Worm (Caenorhabditis elegans) whole organism, L1 larva: ENCODE results near the gene aakb-1.

Experiments
- C16A3.4 ChIP-seq: fragments of 150-350 bp; optimal IDR thresholded peaks from 2 replicates; lab custom pipeline; 2014; ENCODE audit warnings: missing biosample characterization, missing genetic modification characterization
- F16B12.6 ChIP-seq: fragments of 150-350 bp; optimal IDR thresholded peaks from 2 replicates; lab custom pipeline; 2014; ENCODE audit warnings: missing biosample characterization, missing genetic modification characterization
- aha-1 ChIP-seq: fragments of 150-350 bp; optimal IDR thresholded peaks from 2 replicates; lab custom pipeline; 2014; ENCODE audit warnings: missing biosample characterization, missing genetic modification characterization
- alr-1 ChIP-seq: fragments of 200-800 bp; sonication (Bioruptor generic); optimal IDR thresholded peaks from 2 replicates; lab custom pipeline; 2018; ENCODE audit warnings: borderline replicate concordance, mild to moderate bottlenecking, missing genetic modification characterization, missing compliant biosample characterization
- aly-2 ChIP-seq: fragments of 150-350 bp; optimal IDR thresholded peaks from 2 replicates; lab custom pipeline; 2014; ENCODE audit warnings: missing biosample characterization, missing genetic modification characterization
- blmp-1 ChIP-seq: fragments of 150-350 bp; optimal IDR thresholded peaks from 2 replicates; lab custom pipeline; 2014; ENCODE audit warnings: missing biosample characterization, missing genetic modification characterization
- ceh-8 ChIP-seq: fragments of 200-800 bp; sonication (Bioruptor generic); optimal IDR thresholded peaks from 2 replicates; lab custom pipeline; 2018; ENCODE audit warnings: mild to moderate bottlenecking, missing genetic modification characterization, moderate library complexity, missing compliant biosample characterization
- ceh-82 ChIP-seq, 3 experiments: fragments of 150-350 bp in 1 of 3; sonication (generic microtip) in 2 of 3; optimal IDR thresholded peaks; 2 replicates each; lab custom pipeline; 2014 to 2017; ENCODE audit warnings: missing biosample characterization in 3 of 3, missing genetic modification characterization in 3 of 3
- ceh-88 ChIP-seq: fragments of 200-800 bp; sonication (Bioruptor generic); IDR thresholded peaks from 2 replicates; pipeline ENCODE4 v1.3.6; 2022; ENCODE audit warnings: missing genetic modification characterization, missing compliant biosample characterization
- ces-1 ChIP-seq: fragments of 150-350 bp; optimal IDR thresholded peaks from 2 replicates; lab custom pipeline; 2014; ENCODE audit warnings: missing biosample characterization, missing genetic modification reagents, missing genetic modification characterization
- dsc-1 ChIP-seq: sonication (generic microtip); optimal IDR thresholded peaks from 2 replicates; lab custom pipeline; 2016; ENCODE audit warnings: mild to moderate bottlenecking, missing genetic modification characterization, missing compliant biosample characterization
- efl-1 ChIP-seq, 4 experiments: fragments of 150-350 bp; optimal IDR thresholded peaks in 3 of 4; peaks in 1 of 4; 1 replicate in 1 of 4; 2 replicates in 3 of 4; lab custom pipeline; 2014; ENCODE audit warnings: missing biosample characterization in 2 of 4, missing genetic modification characterization in 2 of 4, missing genetic modification reagents in 2 of 4
- efl-3 ChIP-seq: fragments of 200-800 bp; sonication (Bioruptor generic); optimal IDR thresholded peaks from 2 replicates; lab custom pipeline; 2018; ENCODE audit warnings: mild to moderate bottlenecking, missing genetic modification characterization, missing compliant biosample characterization
- egl-13 ChIP-seq: sonication (generic microtip); optimal IDR thresholded peaks from 2 replicates; lab custom pipeline; 2016; ENCODE audit warnings: missing genotype, missing genetic modification reagents, missing genetic modification characterization, missing compliant biosample characterization
- egl-27 ChIP-seq, 2 experiments: fragments of 150-350 bp in 1 of 2; sonication (generic microtip); optimal IDR thresholded peaks; 3 replicates each; lab custom pipeline; 2017 to 2018; ENCODE audit warnings: missing biosample characterization in 2 of 2, missing genetic modification characterization in 2 of 2, missing genetic modification reagents in 2 of 2
- elt-2 ChIP-seq: sonication (generic microtip); optimal IDR thresholded peaks from 2 replicates; lab custom pipeline; 2016; ENCODE audit warnings: missing genetic modification characterization, mild to moderate bottlenecking, inconsistent platforms, missing compliant biosample characterization, missing genetic modification reagents
- elt-3 ChIP-seq, 6 experiments: fragments of 150-350 bp in 1 of 6; sonication (generic microtip); optimal IDR thresholded peaks; 2 replicates each; lab custom pipeline; 2017 to 2018; ENCODE audit warnings: missing biosample characterization in 6 of 6, missing genetic modification characterization in 6 of 6, inconsistent platforms in 1 of 6
- fkh-10 ChIP-seq: sonication (generic microtip); optimal IDR thresholded peaks from 2 replicates; lab custom pipeline; 2017; ENCODE audit warnings: missing biosample characterization, missing genetic modification reagents, missing genetic modification characterization
- fkh-8 ChIP-seq: sonication (generic microtip); optimal IDR thresholded peaks from 2 replicates; lab custom pipeline; 2016; ENCODE audit warnings: mild to moderate bottlenecking, missing genetic modification characterization, missing compliant biosample characterization
- fos-1 ChIP-seq: fragments of 150-350 bp; optimal IDR thresholded peaks from 2 replicates; lab custom pipeline; 2014; ENCODE audit warnings: missing biosample characterization, missing genetic modification characterization
- hlh-17 ChIP-seq: fragments of 200-800 bp; sonication (Bioruptor generic); optimal IDR thresholded peaks from 2 replicates; lab custom pipeline; 2018; ENCODE audit warnings: missing genetic modification characterization, mild to moderate bottlenecking, missing compliant biosample characterization, moderate library complexity, borderline replicate concordance
- hlh-4 ChIP-seq: sonication (generic microtip); optimal IDR thresholded peaks from 2 replicates; lab custom pipeline; 2016; ENCODE audit warnings: mild to moderate bottlenecking, missing genetic modification characterization, missing compliant biosample characterization
- hpl-2 ChIP-seq: fragments of 150-350 bp; optimal IDR thresholded peaks from 2 replicates; lab custom pipeline; 2014; ENCODE audit warnings: missing biosample characterization, missing genetic modification reagents, missing genetic modification characterization
- irx-1 ChIP-seq: sonication (generic microtip); optimal IDR thresholded peaks from 2 replicates; lab custom pipeline; 2016; ENCODE audit warnings: missing genetic modification characterization, missing compliant biosample characterization
- lin-14 ChIP-seq: fragments of 200-800 bp; sonication (Bioruptor generic); optimal IDR thresholded peaks from 2 replicates; lab custom pipeline; 2018; ENCODE audit warnings: mild to moderate bottlenecking, missing genetic modification characterization, moderate library complexity, missing compliant biosample characterization
- lin-35 ChIP-seq, 2 experiments: fragments of 150-350 bp; optimal IDR thresholded peaks; 2 replicates each; lab custom pipeline; 2014; ENCODE audit warnings: missing biosample characterization in 2 of 2, missing genetic modification characterization in 2 of 2, missing genetic modification reagents in 2 of 2
- lin-39 ChIP-seq: fragments of 150-350 bp; optimal IDR thresholded peaks from 2 replicates; lab custom pipeline; 2014; ENCODE audit warnings: missing biosample characterization, missing genetic modification reagents, missing genetic modification characterization
- mab-9 ChIP-seq: fragments of 200-800 bp; sonication (Bioruptor generic); IDR thresholded peaks from 2 replicates; pipeline ENCODE4 v1.3.6; 2022; ENCODE audit warnings: missing genetic modification reagents, missing genetic modification characterization, missing compliant biosample characterization
- mep-1 ChIP-seq: fragments of 150-350 bp; optimal IDR thresholded peaks from 2 replicates; lab custom pipeline; 2014; ENCODE audit warnings: missing biosample characterization, missing genetic modification characterization
- nhr-12 ChIP-seq: sonication (generic microtip); optimal IDR thresholded peaks from 2 replicates; lab custom pipeline; 2017; ENCODE audit warnings: missing biosample characterization, missing genetic modification characterization
- nhr-19 ChIP-seq: fragments of 200-800 bp; sonication (Bioruptor generic); conservative IDR thresholded peaks from 2 replicates; pipeline ENCODE4 v1.3.6; 2022; ENCODE audit warnings: missing genetic modification characterization, missing compliant biosample characterization
- nhr-20 ChIP-seq: sonication (generic microtip); optimal IDR thresholded peaks from 2 replicates; lab custom pipeline; 2016; ENCODE audit warnings: mild to moderate bottlenecking, missing genetic modification characterization, missing compliant biosample characterization
- nhr-71 ChIP-seq: sonication (generic microtip); optimal IDR thresholded peaks from 2 replicates; lab custom pipeline; 2016; ENCODE audit warnings: mild to moderate bottlenecking, missing genetic modification characterization, moderate library complexity, missing compliant biosample characterization
- nhr-77 ChIP-seq: fragments of 150-350 bp; optimal IDR thresholded peaks from 2 replicates; lab custom pipeline; 2014; ENCODE audit warnings: missing biosample characterization, missing genetic modification characterization
- pax-3 ChIP-seq: fragments of 200-800 bp; sonication (Bioruptor generic); optimal IDR thresholded peaks from 2 replicates; lab custom pipeline; 2018; ENCODE audit warnings: mild to moderate bottlenecking, missing genetic modification characterization, moderate library complexity, missing compliant biosample characterization
- pqm-1 ChIP-seq: sonication (generic microtip); optimal IDR thresholded peaks from 3 replicates; lab custom pipeline; 2017; ENCODE audit warnings: missing biosample characterization, missing genetic modification characterization
- rnt-1 ChIP-seq: sonication (generic microtip); optimal IDR thresholded peaks from 2 replicates; lab custom pipeline; 2016; ENCODE audit warnings: mild to moderate bottlenecking, missing genetic modification characterization, moderate library complexity, missing compliant biosample characterization
- skn-1 ChIP-seq: fragments of 150-350 bp; optimal IDR thresholded peaks from 2 replicates; lab custom pipeline; 2014; ENCODE audit warnings: missing biosample characterization, missing genetic modification characterization
- snpc-4 ChIP-seq: fragments of 150-350 bp; optimal IDR thresholded peaks from 2 replicates; lab custom pipeline; 2014; ENCODE audit warnings: missing biosample characterization, missing genetic modification characterization
- snu-23 ChIP-seq: sonication (generic microtip); optimal IDR thresholded peaks from 2 replicates; lab custom pipeline; 2016; ENCODE audit warnings: missing genetic modification characterization, missing compliant biosample characterization
- sup-37 ChIP-seq: fragments of 200-800 bp; sonication (Bioruptor generic); optimal IDR thresholded peaks from 2 replicates; lab custom pipeline; 2018; ENCODE audit warnings: mild to moderate bottlenecking, missing genetic modification characterization, missing compliant biosample characterization
- swsn-7 ChIP-seq: sonication (generic microtip); optimal IDR thresholded peaks from 2 replicates; lab custom pipeline; 2016; ENCODE audit warnings: missing genetic modification characterization, missing compliant biosample characterization
- tbx-2 ChIP-seq: sonication (generic microtip); optimal IDR thresholded peaks from 2 replicates; lab custom pipeline; 2016; ENCODE audit warnings: missing genetic modification characterization, missing compliant biosample characterization
- tlp-1 ChIP-seq: fragments of 150-350 bp; optimal IDR thresholded peaks from 2 replicates; lab custom pipeline; 2014; ENCODE audit warnings: missing biosample characterization, missing genetic modification characterization
- unc-30 ChIP-seq: sonication (generic microtip); optimal IDR thresholded peaks from 2 replicates; lab custom pipeline; 2017; ENCODE audit warnings: missing biosample characterization, missing genetic modification characterization
- unc-62 ChIP-seq: fragments of 150-350 bp; optimal IDR thresholded peaks from 2 replicates; lab custom pipeline; 2014; ENCODE audit warnings: missing biosample characterization, missing genetic modification reagents, missing genetic modification characterization
- unc-86 ChIP-seq: sonication (generic microtip); optimal IDR thresholded peaks from 2 replicates; lab custom pipeline; 2016; ENCODE audit warnings: missing genetic modification characterization, missing compliant biosample characterization
- unc-98 ChIP-seq: fragments of 200-800 bp; sonication (Bioruptor generic); IDR thresholded peaks from 2 replicates; pipeline ENCODE4 v1.3.6; 2022; ENCODE audit warnings: missing genetic modification characterization, missing compliant biosample characterization
- vab-15 ChIP-seq: sonication (generic microtip); optimal IDR thresholded peaks from 2 replicates; lab custom pipeline; 2017; ENCODE audit warnings: missing genotype, mild to moderate bottlenecking, missing genetic modification characterization, missing compliant biosample characterization
- xbp-1 ChIP-seq: sonication (generic microtip); optimal IDR thresholded peaks from 2 replicates; lab custom pipeline; 2016; ENCODE audit warnings: missing genetic modification characterization, missing compliant biosample characterization
- zag-1 ChIP-seq: fragments of 150-350 bp; optimal IDR thresholded peaks from 2 replicates; lab custom pipeline; 2014; ENCODE audit warnings: missing biosample characterization, missing genetic modification characterization
- zip-4 ChIP-seq: fragments of 200-800 bp; sonication (Bioruptor generic); optimal IDR thresholded peaks from 2 replicates; lab custom pipeline; 2018; ENCODE audit warnings: mild to moderate bottlenecking, missing genetic modification characterization, moderate library complexity, missing compliant biosample characterization

The aakb-1 gene

DNA sequence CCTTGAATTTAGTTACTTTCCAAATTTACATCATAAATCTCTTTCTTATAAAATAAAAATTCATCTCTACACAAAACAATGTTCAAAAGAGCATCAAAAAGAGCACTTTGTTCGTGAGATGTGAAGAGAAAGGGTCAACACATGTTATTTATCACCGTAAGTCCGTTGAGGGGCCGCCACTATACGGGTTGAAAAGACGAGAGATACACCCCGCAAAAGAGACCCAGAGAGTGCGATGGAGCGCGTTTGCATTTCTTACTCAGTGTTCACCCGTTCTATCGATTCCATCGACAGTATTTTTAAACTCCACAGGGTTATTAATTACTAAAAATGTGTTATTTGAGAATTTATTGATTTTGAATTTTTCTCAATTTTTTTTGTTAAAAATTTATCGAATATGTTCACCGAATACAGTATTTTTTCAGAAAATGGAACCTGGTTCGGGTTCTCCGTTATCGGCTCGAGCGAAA lies 28.7 kb upstream of the aakb-1 start, which contains the start of gene pix-1 (continued):
- TF ChIP-seq elt-2 (tag; lab: Kevin White, UChicago) (peak; percentile 8), snu-23 (peak; percentile 81), unc-62 (GFP tag; lab: Kevin White, UChicago) (no peak), pqm-1 (tag; lab: Kevin White, UChicago) (no peak), blmp-1 (tag; lab: Kevin White, UChicago) (peak; percentile 58), snpc-4 (tag; lab: Kevin White, UChicago) (peak; percentile 0), elt-3 (tag; optimal IDR thresholded peaks at IDR 0.05; lab: Kevin White, UChicago) (peak in 1 of 6 experiments; percentile 36), vab-15 (no peak), nhr-71 (tag; lab: Kevin White, UChicago) (peak; percentile 84), rnt-1 (tag; lab: Kevin White, UChicago) (peak; percentile 86), dsc-1 (tag; lab: Kevin White, UChicago) (peak; percentile 86), skn-1 (tag; lab: Kevin White, UChicago) (peak; percentile 38), fos-1 (tag; lab: Kevin White, UChicago) (no peak), alr-1 (tag; lab: Kevin White, UChicago) (no peak), tlp-1 (tag; lab: Kevin White, UChicago) (no peak), hlh-4 (tag; lab: Kevin White, UChicago) (no peak), efl-1 (optimal IDR thresholded peaks at IDR 0.05; lab: Kevin White, UChicago) (peak; percentile 47 to 52), efl-1 (GFP tag; optimal IDR thresholded peaks at IDR 0.05 in 1 of 2; lab: Kevin White, UChicago) (peak; percentile 28 to 63), fkh-10 (GFP tag; lab: Kevin White, UChicago) (no peak), xbp-1 (tag; lab: Kevin White, UChicago) (peak; percentile 61), nhr-77 (tag; lab: Kevin White, UChicago) (peak; percentile 27), C16A3.4 (tag; lab: Kevin White, UChicago) (peak; percentile 52), fkh-8 (tag; lab: Kevin White, UChicago) (peak; percentile 25), zag-1 (no peak), unc-86 (tag; lab: Kevin White, UChicago) (peak; percentile 2), mab-9 (no peak), hlh-17 (GFP tag; lab: Kevin White, UChicago) (no peak), F16B12.6 (tag; lab: Kevin White, UChicago) (no peak), efl-3 (GFP tag; lab: Kevin White, UChicago) (no peak), nhr-19 (GFP tag; lab: Robert Waterston, UW) (peak; percentile 74), egl-27 (tag; optimal IDR thresholded peaks at IDR 0.05; lab: Kevin White, UChicago) (no peak), lin-39 (tag; lab: Kevin White, UChicago) (peak; percentile 40), irx-1 (tag; lab: Kevin White, UChicago) (peak; percentile 34), ces-1 (GFP tag; lab: Kevin White, UChicago) (no peak), aly-2 (tag; lab: Kevin White, UChicago) (no peak), nhr-20 (tag; lab: Kevin White, UChicago) (peak; percentile 69), aha-1 (tag; lab: Kevin White, UChicago) (no peak), hpl-2 (GFP tag; lab: Kevin White, UChicago) (no peak), lin-35 (GFP tag; optimal IDR thresholded peaks at IDR 0.05; lab: Kevin White, UChicago) (peak; percentile 44 to 45), unc-30 (no peak), sup-37 (GFP tag; lab: Kevin White, UChicago) (no peak), swsn-7 (tag; lab: Kevin White, UChicago) (peak; percentile 69), egl-13 (no peak), nhr-12 (tag; lab: Kevin White, UChicago) (no peak), ceh-82 (tag; optimal IDR thresholded peaks at IDR 0.05; lab: Kevin White, UChicago) (peak in 2 of 3 experiments; percentile 47 to 53), mep-1 (tag; lab: Kevin White, UChicago) (peak; percentile 81), ceh-8 (GFP tag; lab: Kevin White, UChicago) (no peak), unc-98 (no peak), pax-3 (tag; lab: Kevin White, UChicago) (no peak), tbx-2 (tag; lab: Kevin White, UChicago) (peak; percentile 64), zip-4 (GFP tag; lab: Kevin White, UChicago) (no peak), lin-14 (GFP tag; lab: Kevin White, UChicago) (peak; percentile 93), ceh-88 (no peak)
